Fruit fly (Drosophila melanogaster) S2 (cell line): ENCODE results near the gene CG13794.

Source experiments
- CG8478 ChIP-seq: fragments of >200 bp; optimal IDR thresholded peaks from 2 replicates; lab custom pipeline; 2018
- CTCF ChIP-seq, 2 experiments: fragments of >200 bp; optimal IDR thresholded peaks; 2 replicates each; lab custom pipeline; 2018

CG13794 gene

dm6 chr2L:7719387-7719786 lies 3.2 kb downstream of the CG13794 start, which contains the start of gene CG13793:
CG13793 (minus strand) TSS chr2L:7719487.
- no peak for TF ChIP-seq CG8478 (lab: Kevin White, UChicago)
- no peak for TF ChIP-seq CTCF (optimal IDR thresholded peaks at IDR 0.05; lab: Kevin White, UChicago)

- TF ChIP-seq CG8478 (lab: Kevin White, UChicago) (no peak), CTCF (optimal IDR thresholded peaks at IDR 0.05; lab: Kevin White, UChicago) (no peak)
Measured at dm6 chr2L:7716545-7716944, 6.1 kb downstream of the CG13794 start, which contains the start of gene CG33296. CG33296 (minus strand) TSS chr2L:7716645.

- no peak for TF ChIP-seq CTCF (optimal IDR thresholded peaks at IDR 0.05; lab: Kevin White, UChicago)
- no peak for TF ChIP-seq CG8478 (lab: Kevin White, UChicago)
Measured at dm6 chr2L:7711034-7711685, 11.5 kb downstream of the CG13794 start.

dm6 chr2L:7710580-7710979 lies 12.0 kb downstream of the CG13794 start, which contains the start of gene Ntl:
Ntl (plus strand) TSS chr2L:7710880.
- TF ChIP-seq CG8478 (lab: Kevin White, UChicago) (no peak), CTCF (optimal IDR thresholded peaks at IDR 0.05; lab: Kevin White, UChicago) (no peak)

- no peak for TF ChIP-seq CTCF (optimal IDR thresholded peaks at IDR 0.05; lab: Kevin White, UChicago)
Measured at dm6 chr2L:7703534-7703933, 19.1 kb downstream of the CG13794 start.

- no peak for TF ChIP-seq CG8478 (lab: Kevin White, UChicago)
- TF ChIP-seq CTCF (optimal IDR thresholded peaks at IDR 0.05; lab: Kevin White, UChicago) = no peak
Measured at dm6 chr2L:7702383-7703188, 20.0 kb downstream of the CG13794 start, which contains the start of gene Tep3. Tep3 (plus strand) TSS chr2L:7702805.

dm6 chr2L:7701417-7701816 lies 21.2 kb downstream of the CG13794 start, which contains the start of gene Tep2:
Tep2 (minus strand) TSS chr2L:7701601.
- TF ChIP-seq CTCF (optimal IDR thresholded peaks at IDR 0.05; lab: Kevin White, UChicago) = no peak
- no peak for TF ChIP-seq CG8478 (lab: Kevin White, UChicago)

- TF ChIP-seq CG8478 (lab: Kevin White, UChicago) (no peak), CTCF (optimal IDR thresholded peaks at IDR 0.05; lab: Kevin White, UChicago) (no peak)
Measured at dm6 chr2L:7692583-7693080, 30.0 kb downstream of the CG13794 start, which contains the start of the genes CG7025 and CG43235. CG7025 (minus strand) TSS chr2L:7692683. CG43235 (plus strand) TSS chr2L:7693030.

- TF ChIP-seq CG8478 (lab: Kevin White, UChicago) (no peak), CTCF (optimal IDR thresholded peaks at IDR 0.05; lab: Kevin White, UChicago) (no peak)
Measured at dm6 chr2L:7690961-7691360, 31.7 kb downstream of the CG13794 start, which contains the start of gene CG18585. CG18585 (minus strand) TSS chr2L:7691061.

dm6 chr2L:7690449-7690848 lies 32.2 kb downstream of the CG13794 start:
- TF ChIP-seq CG8478 (lab: Kevin White, UChicago) = no peak
- TF ChIP-seq CTCF (optimal IDR thresholded peaks at IDR 0.05; lab: Kevin White, UChicago) = no peak

dm6 chr2L:7685290-7685689 lies 37.3 kb downstream of the CG13794 start:
- no peak for TF ChIP-seq CG8478 (lab: Kevin White, UChicago)
- TF ChIP-seq CTCF (optimal IDR thresholded peaks at IDR 0.05; lab: Kevin White, UChicago) = no peak

dm6 chr2L:7680298-7680697 lies 42.3 kb downstream of the CG13794 start:
- TF ChIP-seq CTCF (optimal IDR thresholded peaks at IDR 0.05; lab: Kevin White, UChicago) (no peak), CG8478 (lab: Kevin White, UChicago) (no peak)

- no peak for TF ChIP-seq CTCF (optimal IDR thresholded peaks at IDR 0.05; lab: Kevin White, UChicago)
- no peak for TF ChIP-seq CG8478 (lab: Kevin White, UChicago)
Measured at dm6 chr2L:7678095-7678784, 44.4 kb downstream of the CG13794 start.

dm6 chr2L:7676982-7677381 lies 45.6 kb downstream of the CG13794 start:
- TF ChIP-seq CG8478 (lab: Kevin White, UChicago) = no peak
- TF ChIP-seq CTCF (optimal IDR thresholded peaks at IDR 0.05; lab: Kevin White, UChicago) = no peak
